Worm (Caenorhabditis elegans): ENCODE data around the gene aakg-4.

Gene aakg-4

ce11 chrX:2316205-2316604, 2.9 kb downstream of the aakg-4 start:
- TF ChIP-seq med-1 (GFP tag; optimal IDR thresholded peaks at IDR 0.05; ENCODE audit: insufficient read depth), result no peak
- TF ChIP-seq ztf-29 (GFP tag; IDR thresholded peaks at IDR 0.05), result no peak
- TF ChIP-seq ref-1 (GFP tag; conservative IDR thresholded peaks at IDR 0.05), result no peak
- no peak for TF ChIP-seq flt-1 (GFP tag; IDR thresholded peaks at IDR 0.05)
- no peak for TF ChIP-seq ztf-23 (GFP tag; IDR thresholded peaks at IDR 0.05)
- TF ChIP-seq klf-2 (GFP tag; conservative IDR thresholded peaks at IDR 0.05), result no peak
- TF ChIP-seq tab-1 (GFP tag; IDR thresholded peaks at IDR 0.05), result no peak
- no peak for TF ChIP-seq T22C8.4 (GFP tag; IDR thresholded peaks at IDR 0.05)
- no peak for TF ChIP-seq cog-1 (tag; optimal IDR thresholded peaks at IDR 0.05)

ce11 chrX:2304496-2304895, 14.6 kb downstream of the aakg-4 start:
- TF ChIP-seq tab-1 (GFP tag; IDR thresholded peaks at IDR 0.05) (no peak), T22C8.4 (GFP tag; IDR thresholded peaks at IDR 0.05) (no peak), flt-1 (GFP tag; IDR thresholded peaks at IDR 0.05) (no peak), klf-2 (GFP tag; conservative IDR thresholded peaks at IDR 0.05) (no peak), ref-1 (GFP tag; conservative IDR thresholded peaks at IDR 0.05) (no peak), ztf-23 (GFP tag; IDR thresholded peaks at IDR 0.05) (no peak), med-1 (GFP tag; optimal IDR thresholded peaks at IDR 0.05; ENCODE audit: insufficient read depth) (no peak), cog-1 (tag; optimal IDR thresholded peaks at IDR 0.05) (no peak), ztf-29 (GFP tag; IDR thresholded peaks at IDR 0.05) (no peak)

- TF ChIP-seq ztf-23 (GFP tag; IDR thresholded peaks at IDR 0.05) (no peak), cog-1 (tag; optimal IDR thresholded peaks at IDR 0.05) (no peak), ztf-29 (GFP tag; IDR thresholded peaks at IDR 0.05) (no peak), T22C8.4 (GFP tag; IDR thresholded peaks at IDR 0.05) (no peak), med-1 (GFP tag; optimal IDR thresholded peaks at IDR 0.05; ENCODE audit: insufficient read depth) (no peak), tab-1 (GFP tag; IDR thresholded peaks at IDR 0.05) (no peak), ref-1 (GFP tag; conservative IDR thresholded peaks at IDR 0.05) (no peak), flt-1 (GFP tag; IDR thresholded peaks at IDR 0.05) (no peak), klf-2 (GFP tag; conservative IDR thresholded peaks at IDR 0.05) (no peak)
These were observed 15.9 kb downstream of the aakg-4 start for ce11 chrX:2303253-2303652.

- no peak for TF ChIP-seq ref-1 (GFP tag; conservative IDR thresholded peaks at IDR 0.05)
- TF ChIP-seq cog-1 (tag; optimal IDR thresholded peaks at IDR 0.05), result no peak
- no peak for TF ChIP-seq ztf-29 (GFP tag; IDR thresholded peaks at IDR 0.05)
- no peak for TF ChIP-seq T22C8.4 (GFP tag; IDR thresholded peaks at IDR 0.05)
- no peak for TF ChIP-seq klf-2 (GFP tag; conservative IDR thresholded peaks at IDR 0.05)
- TF ChIP-seq med-1 (GFP tag; optimal IDR thresholded peaks at IDR 0.05; ENCODE audit: insufficient read depth), result no peak
- TF ChIP-seq tab-1 (GFP tag; IDR thresholded peaks at IDR 0.05), result no peak
- TF ChIP-seq ztf-23 (GFP tag; IDR thresholded peaks at IDR 0.05), result no peak
- TF ChIP-seq flt-1 (GFP tag; IDR thresholded peaks at IDR 0.05), result no peak
These were observed 16.4 kb downstream of the aakg-4 start, which contains the start of gene hum-6 for ce11 chrX:2302782-2303181. Gene hum-6 (plus strand): TSS chrX:2303082.

ce11 chrX:2301821-2302220, 17.3 kb downstream of the aakg-4 start:
- TF ChIP-seq ztf-23 (GFP tag; IDR thresholded peaks at IDR 0.05) (no peak), cog-1 (tag; optimal IDR thresholded peaks at IDR 0.05) (no peak), tab-1 (GFP tag; IDR thresholded peaks at IDR 0.05) (no peak), klf-2 (GFP tag; conservative IDR thresholded peaks at IDR 0.05) (no peak), flt-1 (GFP tag; IDR thresholded peaks at IDR 0.05) (no peak), ref-1 (GFP tag; conservative IDR thresholded peaks at IDR 0.05) (no peak), T22C8.4 (GFP tag; IDR thresholded peaks at IDR 0.05) (no peak), med-1 (GFP tag; optimal IDR thresholded peaks at IDR 0.05; ENCODE audit: insufficient read depth) (no peak), ztf-29 (GFP tag; IDR thresholded peaks at IDR 0.05) (no peak)

ce11 chrX:2294198-2294800, 24.8 kb downstream of the aakg-4 start, which contains the start of gene T10H10.2:
Gene T10H10.2 (plus strand): TSS chrX:2294750.
- TF ChIP-seq klf-2 (GFP tag; conservative IDR thresholded peaks at IDR 0.05) (no peak), ztf-23 (GFP tag; IDR thresholded peaks at IDR 0.05) (no peak), cog-1 (tag; optimal IDR thresholded peaks at IDR 0.05) (no peak), med-1 (GFP tag; optimal IDR thresholded peaks at IDR 0.05; ENCODE audit: insufficient read depth) (no peak), ztf-29 (GFP tag; IDR thresholded peaks at IDR 0.05) (no peak)

- TF ChIP-seq ref-1 (GFP tag; conservative IDR thresholded peaks at IDR 0.05), result no peak
- TF ChIP-seq cog-1 (tag; optimal IDR thresholded peaks at IDR 0.05), result peak; percentile 64
These were observed 31.2 kb downstream of the aakg-4 start for ce11 chrX:2287977-2288387.

ce11 chrX:2287092-2287491, 32.0 kb downstream of the aakg-4 start, which contains the start of gene sav-1:
Gene sav-1 (minus strand): TSS chrX:2287192.
- TF ChIP-seq ztf-29 (GFP tag; IDR thresholded peaks at IDR 0.05) (no peak), ztf-23 (GFP tag; IDR thresholded peaks at IDR 0.05) (no peak), T22C8.4 (GFP tag; IDR thresholded peaks at IDR 0.05) (no peak)

- no peak for TF ChIP-seq ref-1 (GFP tag; conservative IDR thresholded peaks at IDR 0.05)
- no peak for TF ChIP-seq tab-1 (GFP tag; IDR thresholded peaks at IDR 0.05)
- TF ChIP-seq ztf-23 (GFP tag; IDR thresholded peaks at IDR 0.05), result no peak
- TF ChIP-seq klf-2 (GFP tag; conservative IDR thresholded peaks at IDR 0.05), result no peak
- TF ChIP-seq ztf-29 (GFP tag; IDR thresholded peaks at IDR 0.05), result no peak
- no peak for TF ChIP-seq T22C8.4 (GFP tag; IDR thresholded peaks at IDR 0.05)
- TF ChIP-seq cog-1 (tag; optimal IDR thresholded peaks at IDR 0.05), result no peak
- no peak for TF ChIP-seq flt-1 (GFP tag; IDR thresholded peaks at IDR 0.05)
These were observed 43.1 kb downstream of the aakg-4 start for ce11 chrX:2276000-2276399.

ce11 chrX:2274237-2274636, 44.9 kb downstream of the aakg-4 start, which contains the start of gene AH9.4:
Gene AH9.4 (minus strand): TSS chrX:2274337.
- TF ChIP-seq tab-1 (GFP tag; IDR thresholded peaks at IDR 0.05) (no peak), ztf-23 (GFP tag; IDR thresholded peaks at IDR 0.05) (no peak), ref-1 (GFP tag; conservative IDR thresholded peaks at IDR 0.05) (no peak), klf-2 (GFP tag; conservative IDR thresholded peaks at IDR 0.05) (no peak), ztf-29 (GFP tag; IDR thresholded peaks at IDR 0.05) (no peak), flt-1 (GFP tag; IDR thresholded peaks at IDR 0.05) (no peak), med-1 (GFP tag; optimal IDR thresholded peaks at IDR 0.05; ENCODE audit: insufficient read depth) (no peak), cog-1 (tag; optimal IDR thresholded peaks at IDR 0.05) (no peak), T22C8.4 (GFP tag; IDR thresholded peaks at IDR 0.05) (no peak)

Measured in whole organism, midembryonic.